Worm (Caenorhabditis elegans) whole organism, late embryonic: ENCODE measurements around the gene str-145.

Source experiments
- F13H6.1 ChIP-seq: sonication (generic microtip); optimal IDR thresholded peaks from 2 replicates; lab custom pipeline; 2016; ENCODE audit warnings: missing genetic modification characterization, missing compliant biosample characterization
- K09A11.1 ChIP-seq: sonication (generic microtip); optimal IDR thresholded peaks from 2 replicates; lab custom pipeline; 2017; ENCODE audit warnings: antibody characterized with exemption, mild to moderate bottlenecking, missing genetic modification characterization, missing compliant biosample characterization; ENCODE audit not compliant: insufficient read depth
- T23F11.4 ChIP-seq: fragments of 200-800 bp; sonication (Bioruptor generic); optimal IDR thresholded peaks from 2 replicates; lab custom pipeline; 2018; ENCODE audit warnings: mild to moderate bottlenecking, missing genetic modification characterization, missing compliant biosample characterization
- ahr-1 ChIP-seq: sonication (generic microtip); optimal IDR thresholded peaks from 2 replicates; lab custom pipeline; 2016; ENCODE audit warnings: missing genetic modification characterization, missing compliant biosample characterization
- ceh-18 ChIP-seq: sonication (generic microtip); optimal IDR thresholded peaks from 2 replicates; lab custom pipeline; 2016; ENCODE audit warnings: missing genetic modification characterization, missing compliant biosample characterization
- ceh-30 ChIP-seq: fragments of 150-350 bp; optimal IDR thresholded peaks from 2 replicates; lab custom pipeline; 2014; ENCODE audit warnings: missing biosample characterization, missing genetic modification characterization
- ceh-31 ChIP-seq: sonication (generic microtip); optimal IDR thresholded peaks from 2 replicates; lab custom pipeline; 2016; ENCODE audit warnings: missing genetic modification characterization, missing compliant biosample characterization
- ceh-34 ChIP-seq: sonication (generic microtip); optimal IDR thresholded peaks from 2 replicates; lab custom pipeline; 2016; ENCODE audit warnings: mild to moderate bottlenecking, missing genetic modification characterization, missing compliant biosample characterization
- ceh-48 ChIP-seq: sonication (generic microtip); optimal IDR thresholded peaks from 2 replicates; lab custom pipeline; 2016; ENCODE audit warnings: missing genetic modification characterization, inconsistent platforms, missing compliant biosample characterization
- che-1 ChIP-seq: sonication (generic microtip); optimal IDR thresholded peaks from 2 replicates; lab custom pipeline; 2016; ENCODE audit warnings: mild to moderate bottlenecking, missing genetic modification characterization, missing compliant biosample characterization
- dve-1 ChIP-seq: sonication (generic microtip); optimal IDR thresholded peaks from 2 replicates; lab custom pipeline; 2017; ENCODE audit warnings: antibody characterized with exemption, mild to moderate bottlenecking, missing genetic modification characterization, missing compliant biosample characterization
- ets-4 ChIP-seq: sonication (generic microtip); optimal IDR thresholded peaks from 2 replicates; lab custom pipeline; 2016; ENCODE audit warnings: missing genetic modification characterization, missing compliant biosample characterization
- eyg-1 ChIP-seq: sonication (generic microtip); optimal IDR thresholded peaks from 2 replicates; lab custom pipeline; 2016; ENCODE audit warnings: missing genotype, missing genetic modification characterization, missing compliant biosample characterization
- fax-1 ChIP-seq: sonication (generic microtip); optimal IDR thresholded peaks from 2 replicates; lab custom pipeline; 2016; ENCODE audit warnings: missing genotype, missing genetic modification characterization, missing compliant biosample characterization
- fkh-10 ChIP-seq: fragments of 150-350 bp; optimal IDR thresholded peaks from 2 replicates; lab custom pipeline; 2014; ENCODE audit warnings: missing biosample characterization, missing genetic modification reagents, missing genetic modification characterization
- gmeb-2 ChIP-seq: sonication (generic microtip); optimal IDR thresholded peaks from 2 replicates; lab custom pipeline; 2016; ENCODE audit warnings: missing genetic modification characterization, inconsistent platforms, missing compliant biosample characterization
- hlh-13 ChIP-seq: fragments of 200-800 bp; sonication (Bioruptor generic); optimal IDR thresholded peaks from 2 replicates; lab custom pipeline; 2018; ENCODE audit warnings: mild to moderate bottlenecking, missing genetic modification characterization, missing compliant biosample characterization
- hlh-30 ChIP-seq: sonication (generic microtip); optimal IDR thresholded peaks from 2 replicates; lab custom pipeline; 2017; ENCODE audit warnings: antibody characterized with exemption, missing genetic modification characterization, missing compliant biosample characterization; ENCODE audit not compliant: insufficient read depth
- hlh-6 ChIP-seq: sonication (generic microtip); optimal IDR thresholded peaks from 2 replicates; lab custom pipeline; 2016; ENCODE audit warnings: missing genotype, missing genetic modification characterization, missing compliant biosample characterization
- lim-6 ChIP-seq: sonication (generic microtip); optimal IDR thresholded peaks from 2 replicates; lab custom pipeline; 2016; ENCODE audit warnings: missing genetic modification characterization, missing compliant biosample characterization
- lin-11 ChIP-seq: fragments of 200-800 bp; sonication (Bioruptor generic); optimal IDR thresholded peaks from 2 replicates; lab custom pipeline; 2018; ENCODE audit warnings: mild to moderate bottlenecking, missing genetic modification characterization, missing compliant biosample characterization
- mec-3 ChIP-seq: sonication (generic microtip); optimal IDR thresholded peaks from 2 replicates; lab custom pipeline; 2016; ENCODE audit warnings: borderline replicate concordance, missing genetic modification characterization, missing compliant biosample characterization
- nfya-1 ChIP-seq: sonication (generic microtip); optimal IDR thresholded peaks from 2 replicates; lab custom pipeline; 2017; ENCODE audit warnings: missing genetic modification characterization, mild to moderate bottlenecking, missing compliant biosample characterization, antibody characterized with exemption, moderate library complexity
- nhr-232 ChIP-seq: sonication (generic microtip); optimal IDR thresholded peaks from 2 replicates; lab custom pipeline; 2016; ENCODE audit warnings: missing genetic modification characterization, missing compliant biosample characterization
- npax-4 ChIP-seq: sonication (generic microtip); optimal IDR thresholded peaks from 2 replicates; lab custom pipeline; 2016; ENCODE audit warnings: missing genetic modification characterization, missing compliant biosample characterization
- odd-2 ChIP-seq: sonication (generic microtip); optimal IDR thresholded peaks from 2 replicates; lab custom pipeline; 2017; ENCODE audit warnings: antibody characterized with exemption, mild to moderate bottlenecking, missing genetic modification characterization, missing compliant biosample characterization
- pat-9 ChIP-seq: fragments of 200-800 bp; sonication (Bioruptor generic); optimal IDR thresholded peaks from 2 replicates; lab custom pipeline; 2018; ENCODE audit warnings: mild to moderate bottlenecking, missing genetic modification characterization, moderate library complexity, missing compliant biosample characterization
- pha-4 ChIP-seq: fragments of 150-350 bp; optimal IDR thresholded peaks from 2 replicates; lab custom pipeline; 2018; ENCODE audit warnings: missing biosample characterization, missing genetic modification reagents, missing genetic modification characterization
- pros-1 ChIP-seq: fragments of 150-350 bp; optimal IDR thresholded peaks from 2 replicates; lab custom pipeline; 2014; ENCODE audit warnings: missing biosample characterization, missing genetic modification reagents, missing genetic modification characterization
- ref-2 ChIP-seq: sonication (generic microtip); optimal IDR thresholded peaks from 2 replicates; lab custom pipeline; 2016; ENCODE audit warnings: missing genetic modification characterization, missing compliant biosample characterization
- sdc-2 ChIP-seq: sonication (generic microtip); optimal IDR thresholded peaks from 2 replicates; lab custom pipeline; 2016; ENCODE audit warnings: missing genotype, missing genetic modification characterization, missing compliant biosample characterization
- tbx-2 ChIP-seq: sonication (generic microtip); optimal IDR thresholded peaks from 2 replicates; lab custom pipeline; 2016; ENCODE audit warnings: missing genetic modification characterization, missing compliant biosample characterization
- tbx-7 ChIP-seq: sonication (generic microtip); optimal IDR thresholded peaks from 2 replicates; lab custom pipeline; 2016; ENCODE audit warnings: missing genotype, missing genetic modification characterization, missing compliant biosample characterization
- ttx-3 ChIP-seq: sonication (generic microtip); optimal IDR thresholded peaks from 2 replicates; lab custom pipeline; 2016; ENCODE audit warnings: missing genetic modification reagents, missing genetic modification characterization, missing compliant biosample characterization
- unc-42 ChIP-seq: sonication (generic microtip); optimal IDR thresholded peaks from 2 replicates; lab custom pipeline; 2016; ENCODE audit warnings: missing genotype, missing genetic modification characterization, missing compliant biosample characterization
- unc-55 ChIP-seq: sonication (generic microtip); optimal IDR thresholded peaks from 2 replicates; lab custom pipeline; 2017; ENCODE audit warnings: missing biosample characterization, missing genetic modification reagents, missing genetic modification characterization

Gene str-145

ce11 chrV:8131628-8132027 lies 33.5 kb upstream of the str-145 start:
- TF ChIP-seq ceh-31 (tag; lab: Kevin White, UChicago) (no peak), ahr-1 (tag; lab: Kevin White, UChicago) (no peak), eyg-1 (no peak), pat-9 (tag; lab: Kevin White, UChicago) (no peak), lim-6 (tag; lab: Kevin White, UChicago) (no peak), hlh-6 (tag; lab: Kevin White, UChicago) (no peak), ceh-48 (no peak)

- TF ChIP-seq pha-4 (no peak), lin-11 (tag; lab: Kevin White, UChicago) (no peak), tbx-7 (tag; lab: Kevin White, UChicago) (no peak), sdc-2 (no peak), hlh-13 (no peak), ets-4 (tag; lab: Kevin White, UChicago) (no peak), unc-42 (tag; lab: Kevin White, UChicago) (no peak), ttx-3 (no peak), T23F11.4 (GFP tag; lab: Kevin White, UChicago) (no peak), ceh-31 (tag; lab: Kevin White, UChicago) (no peak), unc-55 (GFP tag; lab: Kevin White, UChicago) (no peak), fkh-10 (GFP tag; lab: Kevin White, UChicago) (no peak), tbx-2 (tag; lab: Kevin White, UChicago) (no peak), K09A11.1 (tag; lab: Kevin White, UChicago) (no peak), ceh-48 (no peak), odd-2 (tag; lab: Kevin White, UChicago) (no peak), ref-2 (tag; lab: Kevin White, UChicago) (no peak), ceh-30 (no peak)
Measured at ce11 chrV:8130812-8131211, 32.7 kb upstream of the str-145 start.

ce11 chrV:8130149-8130661 lies 32.1 kb upstream of the str-145 start, which contains the start of gene snap-1:
TSS of gene snap-1 (plus strand) at chrV:8130611.
- no peak for TF ChIP-seq che-1 (tag; lab: Kevin White, UChicago)
- peak; percentile 41 for TF ChIP-seq ceh-31 (tag; lab: Kevin White, UChicago)
- peak; percentile 9 for TF ChIP-seq ceh-18
- no peak for TF ChIP-seq gmeb-2 (tag; lab: Kevin White, UChicago)
- peak; percentile 4 for TF ChIP-seq tbx-2 (tag; lab: Kevin White, UChicago)
- peak; percentile 26 for TF ChIP-seq nfya-1 (tag; lab: Kevin White, UChicago)
- TF ChIP-seq F13H6.1 = no peak
- TF ChIP-seq tbx-7 (tag; lab: Kevin White, UChicago) = no peak
- peak; percentile 48 for TF ChIP-seq ceh-48
- no peak for TF ChIP-seq dve-1 (tag; lab: Kevin White, UChicago)
- peak; percentile 8 for TF ChIP-seq pros-1 (tag; lab: Kevin White, UChicago)
- no peak for TF ChIP-seq lin-11 (tag; lab: Kevin White, UChicago)
- TF ChIP-seq unc-55 (GFP tag; lab: Kevin White, UChicago) = peak; percentile 72
- peak; percentile 77 for TF ChIP-seq hlh-30
- TF ChIP-seq ceh-34 (tag; lab: Kevin White, UChicago) = peak; percentile 21
- peak; percentile 76 for TF ChIP-seq unc-42 (tag; lab: Kevin White, UChicago)
- TF ChIP-seq, all 69 proteins: peak for 10

- TF ChIP-seq gmeb-2 (tag; lab: Kevin White, UChicago) (no peak), hlh-6 (tag; lab: Kevin White, UChicago) (no peak), npax-4 (no peak), fax-1 (no peak), mec-3 (no peak), nhr-232 (tag; lab: Kevin White, UChicago) (no peak), eyg-1 (no peak), fkh-10 (GFP tag; lab: Kevin White, UChicago) (no peak), nfya-1 (tag; lab: Kevin White, UChicago) (no peak), ceh-18 (no peak)
Measured at ce11 chrV:8129719-8130118, 31.6 kb upstream of the str-145 start.
